Fruit fly (Drosophila melanogaster) whole organism, embryonic: ENCODE results near the gene CG4461.

Experiments
- Aef1 ChIP-seq: fragments of 200-800 bp; sonication (Bioruptor generic); IDR thresholded peaks from 3 replicates; pipeline ENCODE4 v1.3.6; 2022; ENCODE audit warnings: missing biosample characterization, missing genetic modification characterization
- Awh ChIP-seq: fragments of 200-800 bp; sonication (Bioruptor generic); IDR thresholded peaks from 2 replicates; pipeline ENCODE4, ENCODE4 v1.3.6; 2022; ENCODE audit warnings: missing biosample characterization, missing genetic modification characterization
- CG10979 ChIP-seq: fragments of 200-800 bp; sonication (Bioruptor generic); optimal IDR thresholded peaks from 2 replicates; lab custom pipeline; 2018; ENCODE audit warnings: missing biosample characterization, mild to moderate bottlenecking, missing genetic modification characterization, moderate library complexity
- CG11398 ChIP-seq: fragments of 200-800 bp; sonication (Bioruptor generic); optimal IDR thresholded peaks from 2 replicates; lab custom pipeline; 2016; ENCODE audit warnings: missing biosample characterization, missing genetic modification characterization
- CG16813 ChIP-seq: fragments of 200-800 bp; sonication (Bioruptor generic); IDR thresholded peaks from 3 replicates; pipeline ENCODE4 v1.3.6; 2022; ENCODE audit warnings: missing biosample characterization, missing genetic modification characterization; ENCODE audit not compliant: partially characterized antibody
- CG17328 ChIP-seq: fragments of 200-800 bp; sonication (Bioruptor generic); IDR thresholded peaks from 2 replicates; pipeline ENCODE4 v1.3.6; 2022; ENCODE audit warnings: missing biosample characterization, missing genetic modification characterization
- CG17385 ChIP-seq: fragments of 200-800 bp; sonication (Bioruptor generic); optimal IDR thresholded peaks from 3 replicates; lab custom pipeline; 2018; ENCODE audit warnings: missing biosample characterization, mild to moderate bottlenecking, missing genetic modification characterization
- CG1792 ChIP-seq: fragments of 200-800 bp; sonication (Bioruptor generic); optimal IDR thresholded peaks from 2 replicates; lab custom pipeline; 2016; ENCODE audit warnings: missing biosample characterization, missing genetic modification characterization
- CG34376 ChIP-seq: fragments of 200-800 bp; sonication (Bioruptor generic); optimal IDR thresholded peaks from 2 replicates; lab custom pipeline; 2018; ENCODE audit warnings: missing biosample characterization, mild to moderate bottlenecking, missing genetic modification characterization
- CG6765 ChIP-seq: fragments of 200-800 bp; sonication (Bioruptor generic); optimal IDR thresholded peaks from 3 replicates; lab custom pipeline; 2017; ENCODE audit warnings: missing biosample characterization, mild to moderate bottlenecking, missing genetic modification characterization
- Elba2 ChIP-seq: fragments of 200-800 bp; sonication (Bioruptor generic); optimal IDR thresholded peaks from 3 replicates; lab custom pipeline; 2016; ENCODE audit warnings: missing biosample characterization, missing genetic modification characterization
- Jarid2 ChIP-seq: fragments of 200-800 bp; sonication (Bioruptor generic); optimal IDR thresholded peaks from 3 replicates; lab custom pipeline; 2017; ENCODE audit warnings: mild to moderate bottlenecking, missing biosample characterization, missing genetic modification reagents, missing genetic modification characterization
- Lim3 ChIP-seq: fragments of 200-800 bp; sonication (Bioruptor generic); IDR thresholded peaks from 2 replicates; pipeline ENCODE4 v1.3.6; 2022; ENCODE audit warnings: missing biosample characterization, missing genetic modification characterization
- MESR4 ChIP-seq: fragments of 200-800 bp; sonication (Bioruptor generic); optimal IDR thresholded peaks from 2 replicates; lab custom pipeline; 2018; ENCODE audit warnings: missing biosample characterization, mild to moderate bottlenecking, missing genetic modification characterization, moderate library complexity
- Med ChIP-seq: fragments of 200-800 bp; sonication (Bioruptor generic); peaks from one replicate; lab custom pipeline; 2016; ENCODE audit warnings: missing biosample characterization, missing genetic modification characterization, mild to moderate bottlenecking, inconsistent platforms, moderate library complexity
- Mrtf ChIP-seq: fragments of 200-800 bp; sonication (Bioruptor generic); IDR thresholded peaks from 3 replicates; pipeline ENCODE4 v1.3.6; 2022; ENCODE audit warnings: missing biosample characterization, missing genetic modification characterization
- Six4 ChIP-seq: fragments of 200-800 bp; sonication (Bioruptor generic); optimal IDR thresholded peaks from 2 replicates; lab custom pipeline; 2016; ENCODE audit warnings: missing biosample characterization, missing genetic modification characterization
- Vsx1 ChIP-seq: fragments of 200-800 bp; sonication (Bioruptor generic); optimal IDR thresholded peaks from 2 replicates; lab custom pipeline; 2017; ENCODE audit warnings: missing biosample characterization, mild to moderate bottlenecking, missing genetic modification characterization, missing genetic modification reagents
- ac ChIP-seq: fragments of 200-800 bp; sonication (Bioruptor generic); optimal IDR thresholded peaks from 3 replicates; lab custom pipeline; 2017; ENCODE audit warnings: missing biosample characterization, mild to moderate bottlenecking, missing genetic modification characterization
- ara ChIP-seq: fragments of 200-800 bp; sonication (Bioruptor generic); IDR thresholded peaks from 2 replicates; pipeline ENCODE4 v1.3.6; 2022; ENCODE audit warnings: missing biosample characterization, missing genetic modification characterization
- crol ChIP-seq: fragments of 200-800 bp; sonication (Bioruptor generic); IDR thresholded peaks from 2 replicates; pipeline ENCODE4 v1.3.6; 2022; ENCODE audit warnings: missing biosample characterization, missing genetic modification characterization
- dmrt99B ChIP-seq: fragments of 200-800 bp; sonication (Bioruptor generic); optimal IDR thresholded peaks from 2 replicates; lab custom pipeline; 2018; ENCODE audit warnings: missing biosample characterization, mild to moderate bottlenecking, missing genetic modification characterization, moderate library complexity
- exex ChIP-seq: fragments of 200-800 bp; sonication (Bioruptor generic); optimal IDR thresholded peaks from 4 replicates; lab custom pipeline; 2018; ENCODE audit warnings: missing biosample characterization, mild to moderate bottlenecking, missing genetic modification characterization, moderate library complexity
- fd3F ChIP-seq: fragments of 200-800 bp; sonication (Bioruptor generic); optimal IDR thresholded peaks from 2 replicates; lab custom pipeline; 2018; ENCODE audit warnings: missing biosample characterization, mild to moderate bottlenecking, missing genetic modification characterization, moderate library complexity
- gt ChIP-seq: fragments of 200-800 bp; sonication (Bioruptor generic); IDR thresholded peaks from 2 replicates; pipeline ENCODE4 v1.3.6; 2022; ENCODE audit warnings: missing biosample characterization, missing genetic modification characterization
- ham ChIP-seq: fragments of 200-800 bp; sonication (Bioruptor generic); IDR thresholded peaks from 2 replicates; pipeline ENCODE4 v1.3.6; 2022; ENCODE audit warnings: missing biosample characterization, missing genetic modification characterization
- hkb ChIP-seq, 2 experiments: fragments of 200-800 bp in 1 of 2; fragments of >200 bp in 1 of 2; sonication (Bioruptor generic) in 1 of 2; IDR thresholded peaks in 1 of 2; optimal IDR thresholded peaks in 1 of 2; 2 replicates each; pipeline versions ENCODE4 v1.3.6 to Lab custom; 2017 to 2022; ENCODE audit warnings: missing biosample characterization in 1 of 2, missing genetic modification characterization in 1 of 2
- kni ChIP-seq: fragments of 200-800 bp; sonication (Bioruptor generic); optimal IDR thresholded peaks from 3 replicates; lab custom pipeline; 2017; ENCODE audit warnings: mild to moderate bottlenecking, missing biosample characterization, missing genetic modification reagents, missing genetic modification characterization
- peb ChIP-seq: fragments of 200-800 bp; sonication (Bioruptor generic); IDR thresholded peaks from 2 replicates; pipeline ENCODE4 v1.3.6; 2022; ENCODE audit warnings: missing biosample characterization, missing genetic modification characterization
- pum ChIP-seq: fragments of 200-800 bp; sonication (Bioruptor generic); optimal IDR thresholded peaks from 2 replicates; lab custom pipeline; 2016; ENCODE audit warnings: missing biosample characterization, missing genetic modification characterization
- sens ChIP-seq: fragments of 200-800 bp; sonication (Bioruptor generic); peaks from one replicate; lab custom pipeline; 2016; ENCODE audit warnings: missing biosample characterization, missing genetic modification characterization
- sens-2 ChIP-seq: fragments of 200-800 bp; sonication (Bioruptor generic); IDR thresholded peaks from 2 replicates; pipeline ENCODE4 v1.3.6; 2022; ENCODE audit warnings: missing biosample characterization, missing genetic modification characterization
- slbo ChIP-seq: fragments of 200-800 bp; sonication (Bioruptor generic); IDR thresholded peaks from 2 replicates; pipeline ENCODE4 v1.3.6; 2022; ENCODE audit warnings: missing biosample characterization, missing genetic modification characterization
- slou ChIP-seq: fragments of 200-800 bp; sonication (Bioruptor generic); optimal IDR thresholded peaks from 3 replicates; lab custom pipeline; 2016; ENCODE audit warnings: missing biosample characterization, missing genetic modification characterization
- tap ChIP-seq: fragments of 200-800 bp; optimal IDR thresholded peaks from 3 replicates; lab custom pipeline; 2019; ENCODE audit warnings: missing biosample characterization, mild to moderate bottlenecking, missing genetic modification characterization, moderate library complexity
- vvl ChIP-seq: fragments of 200-800 bp; sonication (Bioruptor generic); IDR thresholded peaks from 2 replicates; pipeline ENCODE4 v1.3.6; 2022; ENCODE audit warnings: missing biosample characterization, missing genetic modification characterization
- z ChIP-seq: fragments of 200-800 bp; sonication (Bioruptor generic); IDR thresholded peaks from 3 replicates; pipeline ENCODE4 v1.3.6; 2022; ENCODE audit warnings: missing biosample characterization, missing genetic modification characterization
- zfh2 ChIP-seq: fragments of 200-800 bp; sonication (Bioruptor generic); optimal IDR thresholded peaks from 2 replicates; lab custom pipeline; 2016; ENCODE audit warnings: missing biosample characterization, missing genetic modification characterization

The CG4461 gene

dm6 chr3L:9384445-9385079, 9.3 kb downstream of the CG4461 start:
- TF ChIP-seq z (GFP tag; lab: Robert Waterston, UW) (no peak), CG10979 (no peak), slou (GFP tag; lab: Kevin White, UChicago) (no peak), tap (tag; lab: Kevin White, UChicago) (no peak), vvl (GFP tag; lab: Robert Waterston, UW) (0 out of 2 replicates have a peak, but pooled peaks have one; percentile 9), CG11398 (GFP tag; lab: Kevin White, UChicago) (no peak), CG16813 (GFP tag; lab: Robert Waterston, UW) (no peak), pum (GFP tag; lab: Kevin White, UChicago) (no peak), Med (GFP tag; lab: Kevin White, UChicago) (peak; percentile 44), Elba2 (GFP tag; lab: Kevin White, UChicago) (no peak), Jarid2 (no peak), fd3F (no peak), CG17385 (GFP tag; lab: Kevin White, UChicago) (peak; percentile 59), sens-2 (no peak), slbo (GFP tag; lab: Robert Waterston, UW) (0 out of 2 replicates have a peak, but pooled peaks have one; percentile 16), gt (GFP tag; lab: Robert Waterston, UW) (no peak), ham (no peak), ara (no peak), dmrt99B (tag; lab: Kevin White, UChicago) (no peak), Lim3 (GFP tag; lab: Robert Waterston, UW) (no peak), kni (GFP tag; lab: Kevin White, UChicago) (peak; percentile 53)

dm6 chr3L:9391340-9391980, 16.2 kb downstream of the CG4461 start:
- no peak for TF ChIP-seq CG1792
- TF ChIP-seq Mrtf (GFP tag; lab: Robert Waterston, UW) = no peak
- TF ChIP-seq sens (GFP tag; lab: Kevin White, UChicago) = peak; percentile 62
- peak; percentile 19 for TF ChIP-seq exex (tag; lab: Kevin White, UChicago)

- TF ChIP-seq exex (tag; lab: Kevin White, UChicago) = peak; percentile 82
- TF ChIP-seq peb (GFP tag; lab: Robert Waterston, UW) = no peak
- no peak for TF ChIP-seq MESR4
- TF ChIP-seq Vsx1 (GFP tag; lab: Kevin White, UChicago) = peak; percentile 38
- TF ChIP-seq CG6765 (GFP tag; lab: Kevin White, UChicago) = no peak
- no peak for TF ChIP-seq Aef1
- TF ChIP-seq hkb (optimal IDR thresholded peaks at IDR 0.05; lab: Kevin White, UChicago) = no peak
- no peak for TF ChIP-seq hkb (GFP tag; IDR thresholded peaks at IDR 0.05; lab: Robert Waterston, UW)
- TF ChIP-seq Awh = no peak
- no peak for TF ChIP-seq crol (GFP tag; lab: Robert Waterston, UW)
- TF ChIP-seq ac (GFP tag; lab: Kevin White, UChicago) = no peak
- no peak for TF ChIP-seq Med (GFP tag; lab: Kevin White, UChicago)
- TF ChIP-seq CG11398 (GFP tag; lab: Kevin White, UChicago) = no peak
- no peak for TF ChIP-seq Six4 (GFP tag; lab: Kevin White, UChicago)
- TF ChIP-seq CG34376 = peak; percentile 18
- TF ChIP-seq CG16813 (GFP tag; lab: Robert Waterston, UW) = no peak
- no peak for TF ChIP-seq CG17328
- TF ChIP-seq zfh2 = no peak
These were observed 20.8 kb downstream of the CG4461 start for dm6 chr3L:9396038-9396437.
